Fruit fly (Drosophila melanogaster): ENCODE data around the gene rho.
A peak's percentile ranks its signal among the peaks of the same experiment; 100 is the strongest.

Gene rho

dm6 chr3L:1463547-1463946 lies at the start of gene rho (continued):
- TF ChIP-seq trh (GFP tag; optimal IDR thresholded peaks at IDR 0.05) (no peak), HLH4C (GFP tag; IDR thresholded peaks at IDR 0.05; ENCODE audit: partially characterized antibody) (peak; percentile 48; the same call in 1 of the 3 replicates), bowl (GFP tag; IDR thresholded peaks at IDR 0.05) (no peak; the same call in 1 of the 2 replicates), Meics (GFP tag; optimal IDR thresholded peaks at IDR 0.05) (no peak), jumu (GFP tag; optimal IDR thresholded peaks at IDR 0.05) (no peak), CG14667 (GFP tag; IDR thresholded peaks at IDR 0.05) (no peak), bab2 (GFP tag; optimal IDR thresholded peaks at IDR 0.05) (no peak), fd96Cb (tag; optimal IDR thresholded peaks at IDR 0.05) (no peak), Gug (GFP tag; IDR thresholded peaks at IDR 0.05) (no peak), Abd-B (GFP tag; optimal IDR thresholded peaks at IDR 0.05) (no peak), CG1529 (GFP tag; optimal IDR thresholded peaks at IDR 0.05) (peak; percentile 31), ato (GFP tag; IDR thresholded peaks at IDR 0.05; ENCODE audit: partially characterized antibody) (peak; percentile 71; the same call in 1 of the 2 replicates), gsb (GFP tag; IDR thresholded peaks at IDR 0.05) (no peak), Camta (GFP tag; optimal IDR thresholded peaks at IDR 0.05) (peak; percentile 7), CG30431 (GFP tag; optimal IDR thresholded peaks at IDR 0.05) (no peak), ci (GFP tag; IDR thresholded peaks at IDR 0.05) (peak; percentile 79), Lim3 (GFP tag; IDR thresholded peaks at IDR 0.05) (no peak), her (GFP tag; optimal IDR thresholded peaks at IDR 0.05) (peak; percentile 41), CG3726 (GFP tag; IDR thresholded peaks at IDR 0.05) (no peak), Drgx (GFP tag; IDR thresholded peaks at IDR 0.05) (peak; percentile 51), Awh (GFP tag; IDR thresholded peaks at IDR 0.05) (no peak), twi (tag; optimal IDR thresholded peaks at IDR 0.05) (peak; percentile 19), TFAM (GFP tag; optimal IDR thresholded peaks at IDR 0.05) (no peak), CG42726 (GFP tag; IDR thresholded peaks at IDR 0.05; ENCODE audit: partially characterized antibody) (peak; percentile 63; the same call in 1 of the 2 replicates), Nf-YB (GFP tag; optimal IDR thresholded peaks at IDR 0.05) (peak; percentile 18), gsb-n (tag; optimal IDR thresholded peaks at IDR 0.05) (peak; percentile 46), row (GFP tag; IDR thresholded peaks at IDR 0.05) (0 out of 3 replicates have a peak, but pooled peaks have one; percentile 4), CG8478 (optimal IDR thresholded peaks at IDR 0.05) (no peak), tap (tag; optimal IDR thresholded peaks at IDR 0.05) (peak; percentile 0), chm (GFP tag; IDR thresholded peaks at IDR 0.05) (peak; percentile 85), CG1233 (GFP tag; optimal IDR thresholded peaks at IDR 0.05) (peak; percentile 1), shn (GFP tag; optimal IDR thresholded peaks at IDR 0.05) (peak; percentile 9), Hr51 (GFP tag; optimal IDR thresholded peaks at IDR 0.05) (peak in 1 of 2 experiments; percentile 42), btn (GFP tag; optimal IDR thresholded peaks at IDR 0.05) (no peak), ranshi (GFP tag; IDR thresholded peaks at IDR 0.05) (no peak; the same call in 1 of the 2 replicates), Hand (GFP tag; optimal IDR thresholded peaks at IDR 0.05) (no peak), CG10565 (GFP tag; optimal IDR thresholded peaks at IDR 0.05) (no peak), CG4854 (GFP tag; optimal IDR thresholded peaks at IDR 0.05) (no peak), dysf (GFP tag; IDR thresholded peaks at IDR 0.05) (no peak), mld (GFP tag; IDR thresholded peaks at IDR 0.05; ENCODE audit: partially characterized antibody) (0 out of 3 replicates have a peak, but pooled peaks have one; percentile 46), Optix (GFP tag; IDR thresholded peaks at IDR 0.05) (no peak), lov (optimal IDR thresholded peaks at IDR 0.05) (no peak), lov (GFP tag; IDR thresholded peaks at IDR 0.05) (0 out of 3 replicates have a peak, but pooled peaks have one; percentile 24), CG15073 (GFP tag; optimal IDR thresholded peaks at IDR 0.05) (no peak), hbn (GFP tag; IDR thresholded peaks at IDR 0.05; ENCODE audit: partially characterized antibody) (no peak), CG7928 (GFP tag; optimal IDR thresholded peaks at IDR 0.05) (no peak), org-1 (GFP tag; optimal IDR thresholded peaks at IDR 0.05) (no peak), CTCF (GFP tag; optimal IDR thresholded peaks at IDR 0.05) (no peak), CG9437 (GFP tag; optimal IDR thresholded peaks at IDR 0.05) (no peak), CG12942 (GFP tag; optimal IDR thresholded peaks at IDR 0.05) (no peak), CG2712 (tag; optimal IDR thresholded peaks at IDR 0.05) (peak; percentile 54), Adf1 (GFP tag; IDR thresholded peaks at IDR 0.05) (no peak), Gsc (GFP tag; IDR thresholded peaks at IDR 0.05) (no peak)
